Fruit fly (Drosophila melanogaster) whole organism, embryonic: ENCODE results near the gene CG31139.
A peak's percentile ranks its signal among the peaks of the same experiment; 100 is the strongest.

Experiments
- Ada2b ChIP-seq: fragments of 200-800 bp; sonication (Bioruptor generic); IDR thresholded peaks from 2 replicates; pipeline ENCODE4 v1.3.6; 2022; ENCODE audit warnings: missing biosample characterization, missing genetic modification characterization
- Atf6 ChIP-seq: fragments of 200-800 bp; sonication (Bioruptor generic); IDR thresholded peaks from 2 replicates; pipeline ENCODE4 v1.3.6; 2022; ENCODE audit warnings: missing biosample characterization, missing genetic modification characterization
- B-H2 ChIP-seq: fragments of 200-800 bp; sonication (Bioruptor generic); optimal IDR thresholded peaks from 2 replicates; lab custom pipeline; 2018; ENCODE audit warnings: missing biosample characterization, mild to moderate bottlenecking, missing genetic modification characterization
- Bgb ChIP-seq: fragments of 200-800 bp; sonication (Bioruptor generic); IDR thresholded peaks from 2 replicates; pipeline ENCODE4 v1.3.6; 2022; ENCODE audit warnings: missing biosample characterization, missing genetic modification characterization; ENCODE audit not compliant: partially characterized antibody
- Bteb2 ChIP-seq: fragments of 200-800 bp; sonication (Bioruptor generic); optimal IDR thresholded peaks from 2 replicates; lab custom pipeline; 2016; ENCODE audit warnings: missing biosample characterization, missing genetic modification characterization
- CG10543 ChIP-seq: fragments of 200-800 bp; sonication (Bioruptor generic); optimal IDR thresholded peaks from 3 replicates; lab custom pipeline; 2017; ENCODE audit warnings: missing biosample characterization, mild to moderate bottlenecking, missing genetic modification characterization, moderate library complexity
- CG11723 ChIP-seq: fragments of 200-800 bp; sonication (Bioruptor generic); optimal IDR thresholded peaks from 2 replicates; lab custom pipeline; 2017; ENCODE audit warnings: missing biosample characterization, mild to moderate bottlenecking, missing genetic modification characterization
- CG12219 ChIP-seq: fragments of 200-800 bp; sonication (Bioruptor generic); optimal IDR thresholded peaks from 3 replicates; lab custom pipeline; 2018; ENCODE audit warnings: missing biosample characterization, mild to moderate bottlenecking, missing genetic modification characterization
- CG13296 ChIP-seq: fragments of 200-800 bp; sonication (Bioruptor generic); optimal IDR thresholded peaks from 3 replicates; lab custom pipeline; 2018; ENCODE audit warnings: missing biosample characterization, mild to moderate bottlenecking, missing genetic modification characterization
- CG13894 ChIP-seq: fragments of 200-800 bp; sonication (Bioruptor generic); optimal IDR thresholded peaks from 3 replicates; lab custom pipeline; 2018; ENCODE audit warnings: missing biosample characterization, mild to moderate bottlenecking, missing genetic modification characterization, moderate library complexity
- CG15479 ChIP-seq: fragments of 200-800 bp; sonication (Bioruptor generic); optimal IDR thresholded peaks from 3 replicates; lab custom pipeline; 2019; ENCODE audit warnings: missing biosample characterization, mild to moderate bottlenecking, missing genetic modification characterization, moderate library complexity
- CG17361 ChIP-seq: fragments of 200-800 bp; sonication (Bioruptor generic); IDR thresholded peaks from 3 replicates; pipeline ENCODE4 v1.3.6; 2022; ENCODE audit warnings: missing biosample characterization, missing genetic modification characterization
- CG17829 ChIP-seq: fragments of 200-800 bp; optimal IDR thresholded peaks from 2 replicates; lab custom pipeline; 2019; ENCODE audit warnings: missing biosample characterization, mild to moderate bottlenecking, missing genetic modification characterization, moderate library complexity
- CG2199 ChIP-seq: fragments of 200-800 bp; sonication (Bioruptor generic); IDR thresholded peaks from 3 replicates; pipeline ENCODE4 v1.3.6; 2022; ENCODE audit warnings: missing biosample characterization, missing genetic modification characterization
- CG32767 ChIP-seq: fragments of 200-800 bp; sonication (Bioruptor generic); IDR thresholded peaks from 2 replicates; pipeline ENCODE4 v1.3.6; 2022; ENCODE audit warnings: missing biosample characterization, missing genetic modification characterization
- CG7963 ChIP-seq: fragments of 200-800 bp; sonication (Bioruptor generic); IDR thresholded peaks from 3 replicates; pipeline ENCODE4 v1.3.6; 2022; ENCODE audit warnings: missing biosample characterization, missing genetic modification characterization; ENCODE audit not compliant: partially characterized antibody
- CG7987 ChIP-seq: fragments of 200-800 bp; sonication (Bioruptor generic); optimal IDR thresholded peaks from 2 replicates; lab custom pipeline; 2018; ENCODE audit warnings: missing biosample characterization, mild to moderate bottlenecking, missing genetic modification characterization, moderate library complexity
- CG8281 ChIP-seq: fragments of 200-800 bp; sonication (Bioruptor generic); optimal IDR thresholded peaks from 2 replicates; lab custom pipeline; 2018; ENCODE audit warnings: missing biosample characterization, mild to moderate bottlenecking, missing genetic modification characterization, moderate library complexity
- CG9797 ChIP-seq: fragments of 200-800 bp; sonication (Bioruptor generic); optimal IDR thresholded peaks from 3 replicates; lab custom pipeline; 2018; ENCODE audit warnings: missing biosample characterization, mild to moderate bottlenecking, missing genetic modification characterization
- Dip3 ChIP-seq: fragments of 200-800 bp; sonication (Bioruptor generic); optimal IDR thresholded peaks from 3 replicates; lab custom pipeline; 2016; ENCODE audit warnings: missing biosample characterization, missing genetic modification characterization
- Drgx ChIP-seq: fragments of 200-800 bp; sonication (Bioruptor generic); IDR thresholded peaks from 2 replicates; pipeline ENCODE4 v1.3.6; 2022; ENCODE audit warnings: missing biosample characterization, missing genetic modification characterization
- GATAe ChIP-seq: fragments of 200-800 bp; sonication (Bioruptor generic); conservative IDR thresholded peaks from 2 replicates; pipeline ENCODE4 v1.3.6; 2022; ENCODE audit warnings: missing biosample characterization, missing genetic modification characterization
- MTF-1 ChIP-seq: fragments of 200-800 bp; sonication (Bioruptor generic); optimal IDR thresholded peaks from 2 replicates; lab custom pipeline; 2018; ENCODE audit warnings: missing biosample characterization, mild to moderate bottlenecking, missing genetic modification characterization, borderline replicate concordance
- Med ChIP-seq: fragments of 200-800 bp; sonication (Bioruptor generic); peaks from one replicate; lab custom pipeline; 2016; ENCODE audit warnings: missing biosample characterization, missing genetic modification characterization, mild to moderate bottlenecking, inconsistent platforms, moderate library complexity
- Meics ChIP-seq: fragments of 200-800 bp; sonication (Bioruptor generic); optimal IDR thresholded peaks from 2 replicates; lab custom pipeline; 2017; ENCODE audit warnings: missing biosample characterization, mild to moderate bottlenecking, missing genetic modification characterization
- Mrtf ChIP-seq: fragments of 200-800 bp; sonication (Bioruptor generic); IDR thresholded peaks from 3 replicates; pipeline ENCODE4 v1.3.6; 2022; ENCODE audit warnings: missing biosample characterization, missing genetic modification characterization
- NC2α ChIP-seq: fragments of 200-800 bp; sonication (Bioruptor generic); optimal IDR thresholded peaks from 2 replicates; lab custom pipeline; 2016; ENCODE audit warnings: missing biosample characterization, missing genetic modification characterization
- Nf-YB ChIP-seq: fragments of 200-800 bp; sonication (Bioruptor generic); optimal IDR thresholded peaks from 3 replicates; lab custom pipeline; 2019; ENCODE audit warnings: missing biosample characterization, mild to moderate bottlenecking, missing genetic modification characterization, moderate library complexity
- Trl ChIP-seq, 3 experiments: fragments of >200 bp in 2 of 3; fragments of 200-800 bp in 1 of 3; sonication (Bioruptor generic) in 1 of 3; optimal IDR thresholded peaks; 2 replicates in 1 of 3; 3 replicates in 2 of 3; lab custom pipeline; 2016 to 2017; ENCODE audit warnings: missing biosample characterization in 1 of 3, missing genetic modification characterization in 1 of 3
- crol ChIP-seq: fragments of 200-800 bp; sonication (Bioruptor generic); IDR thresholded peaks from 2 replicates; pipeline ENCODE4 v1.3.6; 2022; ENCODE audit warnings: missing biosample characterization, missing genetic modification characterization
- crp ChIP-seq, 2 experiments: fragments of 200-800 bp; sonication (Bioruptor generic); optimal IDR thresholded peaks; 2 replicates in 1 of 2; 3 replicates in 1 of 2; lab custom pipeline; 2017; ENCODE audit warnings: missing biosample characterization in 2 of 2, missing genetic modification characterization in 2 of 2, mild to moderate bottlenecking in 1 of 2, moderate library complexity in 1 of 2
- dimm ChIP-seq: fragments of 200-800 bp; sonication (Bioruptor generic); IDR thresholded peaks from 2 replicates; pipeline ENCODE4 v1.3.6; 2022; ENCODE audit warnings: missing biosample characterization, missing genetic modification characterization
- dmrt99B ChIP-seq: fragments of 200-800 bp; sonication (Bioruptor generic); optimal IDR thresholded peaks from 2 replicates; lab custom pipeline; 2018; ENCODE audit warnings: missing biosample characterization, mild to moderate bottlenecking, missing genetic modification characterization, moderate library complexity
- fru ChIP-seq: fragments of >200 bp; optimal IDR thresholded peaks from 2 replicates; lab custom pipeline; 2017
- hkb ChIP-seq, 2 experiments: fragments of 200-800 bp in 1 of 2; fragments of >200 bp in 1 of 2; sonication (Bioruptor generic) in 1 of 2; IDR thresholded peaks in 1 of 2; optimal IDR thresholded peaks in 1 of 2; 2 replicates each; pipeline versions ENCODE4 v1.3.6 to Lab custom; 2017 to 2022; ENCODE audit warnings: missing biosample characterization in 1 of 2, missing genetic modification characterization in 1 of 2
- lmd ChIP-seq: fragments of 200-800 bp; sonication (Bioruptor generic); IDR thresholded peaks from 2 replicates; pipeline ENCODE4 v1.3.6; 2022; ENCODE audit warnings: missing biosample characterization, missing genetic modification characterization
- nerfin-2 ChIP-seq: fragments of 200-800 bp; sonication (Bioruptor generic); IDR thresholded peaks from 2 replicates; pipeline ENCODE4 v1.3.6; 2022; ENCODE audit warnings: missing biosample characterization, missing genetic modification characterization; ENCODE audit not compliant: partially characterized antibody
- onecut ChIP-seq: fragments of 200-800 bp; sonication (Bioruptor generic); IDR thresholded peaks from 2 replicates; pipeline ENCODE4 v1.3.6; 2022; ENCODE audit warnings: missing biosample characterization, missing genetic modification characterization
- pros ChIP-seq: fragments of 200-800 bp; sonication (Bioruptor generic); optimal IDR thresholded peaks from 3 replicates; lab custom pipeline; 2019; ENCODE audit warnings: missing biosample characterization, mild to moderate bottlenecking, missing genetic modification characterization, moderate library complexity
- psq ChIP-seq: fragments of 200-800 bp; sonication (Bioruptor generic); optimal IDR thresholded peaks from 2 replicates; lab custom pipeline; 2017; ENCODE audit warnings: missing biosample characterization, missing genetic modification characterization
- repo ChIP-seq: fragments of 200-800 bp; sonication (Bioruptor generic); optimal IDR thresholded peaks from 2 replicates; lab custom pipeline; 2016; ENCODE audit warnings: missing biosample characterization, missing genetic modification characterization
- sens ChIP-seq: fragments of 200-800 bp; sonication (Bioruptor generic); peaks from one replicate; lab custom pipeline; 2016; ENCODE audit warnings: missing biosample characterization, missing genetic modification characterization
- slbo ChIP-seq: fragments of 200-800 bp; sonication (Bioruptor generic); IDR thresholded peaks from 2 replicates; pipeline ENCODE4 v1.3.6; 2022; ENCODE audit warnings: missing biosample characterization, missing genetic modification characterization
- sob ChIP-seq: fragments of 200-800 bp; sonication (Bioruptor generic); IDR thresholded peaks from 2 replicates; pipeline ENCODE4 v1.3.6; 2022; ENCODE audit warnings: missing biosample characterization, missing genetic modification characterization
- sug ChIP-seq: fragments of 200-800 bp; optimal IDR thresholded peaks from 2 replicates; lab custom pipeline; 2019; ENCODE audit warnings: missing biosample characterization, mild to moderate bottlenecking, missing genetic modification characterization, moderate library complexity
- tap ChIP-seq: fragments of 200-800 bp; optimal IDR thresholded peaks from 3 replicates; lab custom pipeline; 2019; ENCODE audit warnings: missing biosample characterization, mild to moderate bottlenecking, missing genetic modification characterization, moderate library complexity
- tio ChIP-seq: fragments of 200-800 bp; sonication (Bioruptor generic); optimal IDR thresholded peaks from 2 replicates; lab custom pipeline; 2017; ENCODE audit warnings: missing biosample characterization, missing genetic modification characterization, inconsistent platforms
- z ChIP-seq: fragments of 200-800 bp; sonication (Bioruptor generic); IDR thresholded peaks from 3 replicates; pipeline ENCODE4 v1.3.6; 2022; ENCODE audit warnings: missing biosample characterization, missing genetic modification characterization

Gene CG31139

dm6 chr3R:22756289-22756688 lies 7.4 kb upstream of the CG31139 start (continued):
- TF ChIP-seq CG7987 = peak; percentile 7
- no peak for TF ChIP-seq fru (lab: Kevin White, UChicago)
- no peak for TF ChIP-seq dimm (GFP tag; lab: Robert Waterston, UW)
- TF ChIP-seq CG13894 (tag; lab: Kevin White, UChicago) = peak; percentile 9
- TF ChIP-seq CG15479 = no peak
- TF ChIP-seq hkb (optimal IDR thresholded peaks at IDR 0.05; lab: Kevin White, UChicago) = no peak
- peak; percentile 40 for TF ChIP-seq hkb (GFP tag; IDR thresholded peaks at IDR 0.05; lab: Robert Waterston, UW)
- peak; percentile 18 for TF ChIP-seq dmrt99B
- TF ChIP-seq sens (GFP tag; lab: Kevin White, UChicago) = peak; percentile 50
- TF ChIP-seq tap (tag; lab: Kevin White, UChicago) = peak; percentile 9
- TF ChIP-seq onecut = peak; percentile 5; the same call in 1 of the 2 replicates
- peak; percentile 25 for TF ChIP-seq CG13296 (GFP tag; lab: Kevin White, UChicago)
- TF ChIP-seq CG8281 (tag; lab: Kevin White, UChicago) = peak; percentile 6

- TF ChIP-seq CG11723 (GFP tag; lab: Kevin White, UChicago) = no peak
- TF ChIP-seq dimm (GFP tag; lab: Robert Waterston, UW) = no peak
- TF ChIP-seq nerfin-2 (GFP tag; lab: Robert Waterston, UW) = 0 out of 2 replicates have a peak, but pooled peaks have one; percentile 10
- no peak for TF ChIP-seq lmd (GFP tag; lab: Robert Waterston, UW)
- no peak for TF ChIP-seq CG17361 (GFP tag; lab: Robert Waterston, UW)
- no peak for TF ChIP-seq Dip3 (GFP tag; lab: Kevin White, UChicago)
- TF ChIP-seq MTF-1 (GFP tag; lab: Kevin White, UChicago) = peak; percentile 58
- no peak for TF ChIP-seq Mrtf (GFP tag; lab: Robert Waterston, UW)
- no peak for TF ChIP-seq sug (tag; lab: Kevin White, UChicago)
- no peak for TF ChIP-seq GATAe (GFP tag; lab: Robert Waterston, UW)
- TF ChIP-seq Drgx (GFP tag; lab: Robert Waterston, UW) = 0 out of 2 replicates have a peak, but pooled peaks have one; percentile 8
- TF ChIP-seq sob (GFP tag; lab: Robert Waterston, UW) = 0 out of 2 replicates have a peak, but pooled peaks have one; percentile 25
- TF ChIP-seq Nf-YB (GFP tag; lab: Kevin White, UChicago) = no peak
- no peak for TF ChIP-seq CG10543 (GFP tag; lab: Kevin White, UChicago)
- TF ChIP-seq pros (GFP tag; lab: Kevin White, UChicago) = peak; percentile 78
- TF ChIP-seq CG32767 (GFP tag; lab: Robert Waterston, UW) = 0 out of 2 replicates have a peak, but pooled peaks have one; percentile 17
- TF ChIP-seq CG9797 = no peak
- TF ChIP-seq CG12219 (GFP tag; lab: Kevin White, UChicago) = no peak
- TF ChIP-seq slbo (GFP tag; lab: Robert Waterston, UW) = 0 out of 2 replicates have a peak, but pooled peaks have one; percentile 4
- no peak for TF ChIP-seq tio (GFP tag; lab: Kevin White, UChicago)
- TF ChIP-seq Ada2b (GFP tag; lab: Robert Waterston, UW) = no peak
- peak; percentile 23; the same call in 1 of the 3 replicates for TF ChIP-seq z (GFP tag; lab: Robert Waterston, UW)
- no peak for TF ChIP-seq Meics (GFP tag; lab: Kevin White, UChicago)
- no peak for TF ChIP-seq B-H2
- peak; percentile 68 for TF ChIP-seq Med
- TF ChIP-seq psq = no peak
- TF ChIP-seq Bteb2 (GFP tag; lab: Kevin White, UChicago) = no peak
- TF ChIP-seq Trl (optimal IDR thresholded peaks at IDR 0.05; lab: Kevin White, UChicago) = peak; percentile 60 to 67
- no peak for TF ChIP-seq Trl (GFP tag; optimal IDR thresholded peaks at IDR 0.05; lab: Kevin White, UChicago)
- 0 out of 3 replicates have a peak, but pooled peaks have one; percentile 55 for TF ChIP-seq CG2199 (GFP tag; lab: Robert Waterston, UW)
- no peak; the same call in 1 of the 2 replicates for TF ChIP-seq Bgb (GFP tag; lab: Robert Waterston, UW)
- TF ChIP-seq CG7963 (GFP tag; lab: Robert Waterston, UW) = no peak
- TF ChIP-seq Atf6 = 0 out of 2 replicates have a peak, but pooled peaks have one; percentile 30
- TF ChIP-seq repo (GFP tag; lab: Kevin White, UChicago) = no peak
- no peak for TF ChIP-seq CG17829
- TF ChIP-seq NC2α (GFP tag; lab: Kevin White, UChicago) = no peak
- peak; percentile 89 for TF ChIP-seq crol (GFP tag; lab: Robert Waterston, UW)
- TF ChIP-seq crp (GFP tag; optimal IDR thresholded peaks at IDR 0.05; lab: Kevin White, UChicago) = peak in 1 of 2 experiments; percentile 15
Measured at dm6 chr3R:22755187-22755777, 6.4 kb upstream of the CG31139 start.
